Fruit fly (Drosophila melanogaster) whole organism, embryonic: ENCODE data around the gene Cdc14.

Experiments
- Atf3 ChIP-seq: fragments of 200-800 bp; sonication (Bioruptor generic); optimal IDR thresholded peaks from 3 replicates; lab custom pipeline; 2016; ENCODE audit warnings: missing biosample characterization, missing genetic modification characterization
- BtbVII ChIP-seq: fragments of 200-800 bp; sonication (Bioruptor generic); optimal IDR thresholded peaks from 3 replicates; lab custom pipeline; 2017; ENCODE audit warnings: missing biosample characterization, mild to moderate bottlenecking, missing genetic modification characterization
- CG10321 ChIP-seq: fragments of 200-800 bp; sonication (Bioruptor generic); IDR thresholded peaks from 2 replicates; pipeline ENCODE4 v1.3.6; 2022; ENCODE audit warnings: missing biosample characterization, missing genetic modification characterization
- CG11085 ChIP-seq: fragments of 200-800 bp; sonication (Bioruptor generic); IDR thresholded peaks from 2 replicates; pipeline ENCODE4 v1.3.6; 2022; ENCODE audit warnings: missing biosample characterization, missing genetic modification characterization
- CG12071 ChIP-seq: fragments of 200-800 bp; sonication (Bioruptor generic); optimal IDR thresholded peaks from 3 replicates; lab custom pipeline; 2018; ENCODE audit warnings: missing biosample characterization, mild to moderate bottlenecking, missing genetic modification characterization
- CG13123 ChIP-seq: fragments of 200-800 bp; sonication (Bioruptor generic); optimal IDR thresholded peaks from 2 replicates; lab custom pipeline; 2016; ENCODE audit warnings: missing biosample characterization, missing genetic modification characterization
- CG13894 ChIP-seq: fragments of 200-800 bp; sonication (Bioruptor generic); optimal IDR thresholded peaks from 3 replicates; lab custom pipeline; 2018; ENCODE audit warnings: missing biosample characterization, mild to moderate bottlenecking, missing genetic modification characterization, moderate library complexity
- CG15601 ChIP-seq: fragments of 200-800 bp; sonication (Bioruptor generic); optimal IDR thresholded peaks from 3 replicates; lab custom pipeline; 2019; ENCODE audit warnings: missing biosample characterization, mild to moderate bottlenecking, missing genetic modification characterization, moderate library complexity
- CG1603 ChIP-seq: fragments of 200-800 bp; sonication (Bioruptor generic); optimal IDR thresholded peaks from 2 replicates; lab custom pipeline; 2019; ENCODE audit warnings: missing biosample characterization, mild to moderate bottlenecking, missing genetic modification characterization, moderate library complexity
- CG16813 ChIP-seq: fragments of 200-800 bp; sonication (Bioruptor generic); IDR thresholded peaks from 3 replicates; pipeline ENCODE4 v1.3.6; 2022; ENCODE audit warnings: missing biosample characterization, missing genetic modification characterization; ENCODE audit not compliant: partially characterized antibody
- CG18262 ChIP-seq: fragments of 200-800 bp; optimal IDR thresholded peaks from 3 replicates; lab custom pipeline; 2019; ENCODE audit warnings: missing biosample characterization, mild to moderate bottlenecking, missing genetic modification characterization, moderate library complexity
- CG2678 ChIP-seq: fragments of 200-800 bp; sonication (Bioruptor generic); optimal IDR thresholded peaks from 3 replicates; lab custom pipeline; 2019; ENCODE audit warnings: missing biosample characterization, mild to moderate bottlenecking, missing genetic modification characterization, moderate library complexity
- CG31365 ChIP-seq: fragments of 200-800 bp; sonication (Bioruptor generic); optimal IDR thresholded peaks from 2 replicates; lab custom pipeline; 2018; ENCODE audit warnings: missing biosample characterization, mild to moderate bottlenecking, missing genetic modification characterization
- CG31441 ChIP-seq: fragments of 200-800 bp; sonication (Bioruptor generic); IDR thresholded peaks from 2 replicates; pipeline ENCODE4 v1.3.6; 2022; ENCODE audit warnings: missing biosample characterization, missing genetic modification characterization
- CG3995 ChIP-seq: fragments of 200-800 bp; sonication (Bioruptor generic); optimal IDR thresholded peaks from 3 replicates; lab custom pipeline; 2016; ENCODE audit warnings: missing biosample characterization, missing genetic modification characterization
- CG4328 ChIP-seq: fragments of 200-800 bp; sonication (Bioruptor generic); optimal IDR thresholded peaks from 3 replicates; lab custom pipeline; 2017; ENCODE audit warnings: missing biosample characterization, missing genetic modification reagents, missing genetic modification characterization
- CG4854 ChIP-seq: fragments of 200-800 bp; sonication (Bioruptor generic); optimal IDR thresholded peaks from 2 replicates; lab custom pipeline; 2016; ENCODE audit warnings: missing biosample characterization, missing genetic modification characterization, inconsistent platforms
- CG6689 ChIP-seq: fragments of 200-800 bp; sonication (Bioruptor generic); IDR thresholded peaks from 2 replicates; pipeline ENCODE4 v1.3.6; 2022; ENCODE audit warnings: missing biosample characterization, missing genetic modification characterization
- CG7271 ChIP-seq: fragments of 200-800 bp; sonication (Bioruptor generic); optimal IDR thresholded peaks from 2 replicates; lab custom pipeline; 2018; ENCODE audit warnings: missing biosample characterization, mild to moderate bottlenecking, missing genetic modification characterization, moderate library complexity
- Deaf1 ChIP-seq: fragments of 200-800 bp; optimal IDR thresholded peaks from 3 replicates; lab custom pipeline; 2019; ENCODE audit warnings: missing biosample characterization, mild to moderate bottlenecking, missing genetic modification characterization, moderate library complexity
- Elba2 ChIP-seq: fragments of 200-800 bp; sonication (Bioruptor generic); optimal IDR thresholded peaks from 3 replicates; lab custom pipeline; 2016; ENCODE audit warnings: missing biosample characterization, missing genetic modification characterization
- HHEX ChIP-seq: fragments of 200-800 bp; sonication (Bioruptor generic); optimal IDR thresholded peaks from 3 replicates; lab custom pipeline; 2017; ENCODE audit warnings: missing biosample characterization, mild to moderate bottlenecking, missing genetic modification characterization, missing genetic modification reagents
- HLH4C ChIP-seq: fragments of 200-800 bp; sonication (Bioruptor generic); IDR thresholded peaks from 3 replicates; pipeline ENCODE4 v1.3.6; 2022; ENCODE audit warnings: missing biosample characterization, missing genetic modification characterization; ENCODE audit not compliant: partially characterized antibody
- Hey ChIP-seq: fragments of 200-800 bp; sonication (Bioruptor generic); optimal IDR thresholded peaks from 3 replicates; lab custom pipeline; 2018; ENCODE audit warnings: missing biosample characterization, mild to moderate bottlenecking, missing genetic modification characterization
- HmgZ ChIP-seq: fragments of 200-800 bp; sonication (Bioruptor generic); optimal IDR thresholded peaks from 2 replicates; lab custom pipeline; 2018; ENCODE audit warnings: missing biosample characterization, mild to moderate bottlenecking, missing genetic modification characterization
- Hr3 ChIP-seq: fragments of 200-800 bp; sonication (Bioruptor generic); optimal IDR thresholded peaks from 3 replicates; lab custom pipeline; 2016; ENCODE audit warnings: missing biosample characterization, missing genetic modification characterization
- Mrtf ChIP-seq: fragments of 200-800 bp; sonication (Bioruptor generic); IDR thresholded peaks from 3 replicates; pipeline ENCODE4 v1.3.6; 2022; ENCODE audit warnings: missing biosample characterization, missing genetic modification characterization
- Nf-YB ChIP-seq: fragments of 200-800 bp; sonication (Bioruptor generic); optimal IDR thresholded peaks from 3 replicates; lab custom pipeline; 2019; ENCODE audit warnings: missing biosample characterization, mild to moderate bottlenecking, missing genetic modification characterization, moderate library complexity
- Pdp1 ChIP-seq, 2 experiments: fragments of 200-800 bp; sonication (Bioruptor generic); optimal IDR thresholded peaks; 3 replicates each; lab custom pipeline; 2016; ENCODE audit warnings: missing biosample characterization in 2 of 2, missing genetic modification characterization in 2 of 2, mild to moderate bottlenecking in 1 of 2, moderate library complexity in 1 of 2
- Ssrp ChIP-seq: fragments of 200-800 bp; sonication (Bioruptor generic); optimal IDR thresholded peaks from 2 replicates; lab custom pipeline; 2018; ENCODE audit warnings: missing biosample characterization, mild to moderate bottlenecking, missing genetic modification characterization, moderate library complexity
- bab2 ChIP-seq: fragments of 200-800 bp; sonication (Bioruptor generic); optimal IDR thresholded peaks from 2 replicates; lab custom pipeline; 2016; ENCODE audit warnings: missing biosample characterization, missing genetic modification characterization
- br ChIP-seq: fragments of >200 bp; optimal IDR thresholded peaks from 2 replicates; lab custom pipeline; 2017
- crp ChIP-seq, 2 experiments: fragments of 200-800 bp; sonication (Bioruptor generic); optimal IDR thresholded peaks; 2 replicates in 1 of 2; 3 replicates in 1 of 2; lab custom pipeline; 2017; ENCODE audit warnings: missing biosample characterization in 2 of 2, missing genetic modification characterization in 2 of 2, mild to moderate bottlenecking in 1 of 2, moderate library complexity in 1 of 2
- eve ChIP-seq, 2 experiments: fragments of >200 bp; optimal IDR thresholded peaks; 2 replicates each; lab custom pipeline; 2017; ENCODE audit warnings: missing biosample characterization in 2 of 2, missing genetic modification characterization in 2 of 2
- fu2 ChIP-seq: fragments of 200-800 bp; sonication (Bioruptor generic); optimal IDR thresholded peaks from 2 replicates; lab custom pipeline; 2016; ENCODE audit warnings: missing biosample characterization, missing genetic modification characterization
- gcm ChIP-seq: fragments of 200-800 bp; sonication (Bioruptor generic); optimal IDR thresholded peaks from 2 replicates; lab custom pipeline; 2019; ENCODE audit warnings: missing biosample characterization, mild to moderate bottlenecking, missing genetic modification characterization, moderate library complexity
- gcm2 ChIP-seq: fragments of 200-800 bp; sonication (Bioruptor generic); optimal IDR thresholded peaks from 2 replicates; lab custom pipeline; 2016; ENCODE audit warnings: missing biosample characterization, missing genetic modification characterization
- h ChIP-seq: fragments of >200 bp; optimal IDR thresholded peaks from 2 replicates; lab custom pipeline; 2017
- jing ChIP-seq: fragments of 200-800 bp; sonication (Bioruptor generic); optimal IDR thresholded peaks from 2 replicates; lab custom pipeline; 2018; ENCODE audit warnings: missing biosample characterization, mild to moderate bottlenecking, missing genetic modification characterization
- lilli ChIP-seq: fragments of 200-800 bp; sonication (Bioruptor generic); optimal IDR thresholded peaks from 3 replicates; lab custom pipeline; 2016; ENCODE audit warnings: missing biosample characterization, missing genetic modification characterization
- p53 ChIP-seq: fragments of 200-800 bp; sonication (Bioruptor generic); optimal IDR thresholded peaks from 2 replicates; lab custom pipeline; 2016; ENCODE audit warnings: missing biosample characterization, missing genetic modification characterization
- pita ChIP-seq: fragments of 200-800 bp; sonication (Bioruptor generic); optimal IDR thresholded peaks from 2 replicates; lab custom pipeline; 2017; ENCODE audit warnings: missing biosample characterization, mild to moderate bottlenecking, missing genetic modification characterization
- pzg ChIP-seq: fragments of 200-800 bp; sonication (Bioruptor generic); optimal IDR thresholded peaks from 3 replicates; lab custom pipeline; 2018; ENCODE audit warnings: missing biosample characterization, mild to moderate bottlenecking, missing genetic modification characterization, moderate library complexity
- sim ChIP-seq: fragments of 200-800 bp; sonication (Bioruptor generic); IDR thresholded peaks from 2 replicates; pipeline ENCODE4 v1.3.6; 2022; ENCODE audit warnings: missing biosample characterization, missing genetic modification characterization
- sisA ChIP-seq: fragments of 200-800 bp; sonication (Bioruptor generic); IDR thresholded peaks from 2 replicates; pipeline ENCODE4 v1.3.6; 2022; ENCODE audit warnings: missing biosample characterization, missing genetic modification characterization
- sqz ChIP-seq: fragments of 200-800 bp; sonication (Bioruptor generic); optimal IDR thresholded peaks from 3 replicates; lab custom pipeline; 2018; ENCODE audit warnings: missing biosample characterization, mild to moderate bottlenecking, missing genetic modification characterization
- stc ChIP-seq: fragments of 200-800 bp; sonication (Bioruptor generic); IDR thresholded peaks from 2 replicates; pipeline ENCODE4 v1.3.6; 2022; ENCODE audit warnings: missing biosample characterization, missing genetic modification characterization
- tap ChIP-seq: fragments of 200-800 bp; optimal IDR thresholded peaks from 3 replicates; lab custom pipeline; 2019; ENCODE audit warnings: missing biosample characterization, mild to moderate bottlenecking, missing genetic modification characterization, moderate library complexity
- usp ChIP-seq: fragments of >200 bp; optimal IDR thresholded peaks from 2 replicates; lab custom pipeline; 2017; ENCODE audit warnings: missing biosample characterization, missing genetic modification characterization
- yki ChIP-seq: fragments of >200 bp; optimal IDR thresholded peaks from 3 replicates; lab custom pipeline; 2018
- zen ChIP-seq: fragments of 200-800 bp; sonication (Bioruptor generic); optimal IDR thresholded peaks from 3 replicates; lab custom pipeline; 2018; ENCODE audit warnings: missing biosample characterization, mild to moderate bottlenecking, missing genetic modification characterization, moderate library complexity

The Cdc14 gene

dm6 chr2L:7821279-7821848 is 10.9 kb upstream of the Cdc14 start (continued):
- TF ChIP-seq Elba2 (GFP tag; lab: Kevin White, UChicago) (no peak), eve (GFP tag; optimal IDR thresholded peaks at IDR 0.05; lab: Kevin White, UChicago) (no peak), CG4854 (GFP tag; lab: Kevin White, UChicago) (peak; percentile 28), CG3995 (peak; percentile 97), Atf3 (no peak), stc (GFP tag; lab: Robert Waterston, UW) (peak; percentile 48; the same call in 1 of the 2 replicates), HmgZ (tag; lab: Kevin White, UChicago) (peak; percentile 76), Mrtf (GFP tag; lab: Robert Waterston, UW) (0 out of 3 replicates have a peak, but pooled peaks have one; percentile 47), HLH4C (GFP tag; lab: Robert Waterston, UW) (peak; percentile 85), fu2 (GFP tag; lab: Kevin White, UChicago) (peak; percentile 37), br (no peak), Ssrp (tag; lab: Kevin White, UChicago) (peak; percentile 40), Nf-YB (GFP tag; lab: Kevin White, UChicago) (no peak), BtbVII (GFP tag; lab: Kevin White, UChicago) (peak; percentile 23), crp (GFP tag; optimal IDR thresholded peaks at IDR 0.05; lab: Kevin White, UChicago) (peak in 1 of 2 experiments; percentile 52), tap (tag; lab: Kevin White, UChicago) (no peak), yki (lab: Kevin White, UChicago) (no peak), Hr3 (peak; percentile 50), CG18262 (tag; lab: Kevin White, UChicago) (peak; percentile 41), CG4328 (GFP tag; lab: Kevin White, UChicago) (peak; percentile 55), CG1603 (tag; lab: Kevin White, UChicago) (no peak), CG7271 (tag; lab: Kevin White, UChicago) (peak; percentile 20), CG15601 (tag; lab: Kevin White, UChicago) (peak; percentile 41), CG13123 (GFP tag; lab: Kevin White, UChicago) (no peak), CG13894 (tag; lab: Kevin White, UChicago) (no peak), lilli (GFP tag; lab: Kevin White, UChicago) (peak; percentile 78), CG2678 (tag; lab: Kevin White, UChicago) (no peak), sim (GFP tag; lab: Robert Waterston, UW) (0 out of 2 replicates have a peak, but pooled peaks have one; percentile 29), sqz (GFP tag; lab: Kevin White, UChicago) (peak; percentile 73), sisA (GFP tag; lab: Robert Waterston, UW) (no peak), CG6689 (0 out of 2 replicates have a peak, but pooled peaks have one; percentile 38), h (no peak), Pdp1 (GFP tag; optimal IDR thresholded peaks at IDR 0.05; lab: Kevin White, UChicago) (peak; percentile 49 to 63), CG12071 (no peak), Hey (tag; lab: Kevin White, UChicago) (no peak), jing (GFP tag; lab: Kevin White, UChicago) (no peak), p53 (GFP tag; lab: Kevin White, UChicago) (no peak), gcm2 (GFP tag; lab: Kevin White, UChicago) (no peak), CG16813 (GFP tag; lab: Robert Waterston, UW) (peak; percentile 82), pita (GFP tag; lab: Kevin White, UChicago) (no peak), gcm (GFP tag; lab: Kevin White, UChicago) (no peak), CG11085 (0 out of 2 replicates have a peak, but pooled peaks have one; percentile 39), CG10321 (GFP tag; lab: Robert Waterston, UW) (no peak), CG31365 (tag; lab: Kevin White, UChicago) (no peak), zen (peak; percentile 41), CG31441 (peak; percentile 74), usp (GFP tag; lab: Kevin White, UChicago) (no peak), HHEX (GFP tag; lab: Kevin White, UChicago) (peak; percentile 53), pzg (GFP tag; lab: Kevin White, UChicago) (peak; percentile 64), bab2 (GFP tag; lab: Kevin White, UChicago) (peak; percentile 32), Deaf1 (tag; lab: Kevin White, UChicago) (no peak)
